Worm (Caenorhabditis elegans): ENCODE results near the gene srw-140.

DNA sequence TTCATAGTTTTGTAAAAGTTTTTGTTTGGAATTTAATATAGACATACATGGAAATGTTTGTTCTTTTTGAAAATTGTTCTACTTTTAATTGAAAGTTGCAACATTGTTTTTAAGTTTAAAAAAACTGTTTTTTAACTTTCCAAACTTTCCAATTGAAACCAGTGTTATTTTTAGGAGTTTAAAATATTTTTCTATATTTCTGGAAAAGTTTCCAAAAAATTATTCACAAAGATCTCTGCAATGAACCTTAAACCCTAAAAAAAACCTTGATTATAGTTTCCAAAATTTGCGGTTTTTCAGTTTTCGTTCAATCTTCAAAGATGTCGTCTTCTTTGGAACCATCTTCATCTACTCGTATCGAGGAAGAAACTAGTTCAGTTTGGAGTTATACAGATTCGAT is 33.1 kb upstream of the srw-140 start, which contains the start of gene F14F9.4:
- TF ChIP-seq klf-2 (GFP tag; conservative IDR thresholded peaks at IDR 0.05) = no peak
- no peak for TF ChIP-seq tab-1 (GFP tag; IDR thresholded peaks at IDR 0.05)
- no peak for TF ChIP-seq ztf-29 (GFP tag; IDR thresholded peaks at IDR 0.05)
- TF ChIP-seq med-1 (GFP tag; optimal IDR thresholded peaks at IDR 0.05; ENCODE audit: insufficient read depth) = no peak
- no peak for TF ChIP-seq ztf-23 (GFP tag; IDR thresholded peaks at IDR 0.05)
- no peak for TF ChIP-seq cog-1 (tag; optimal IDR thresholded peaks at IDR 0.05)
- TF ChIP-seq flt-1 (GFP tag; IDR thresholded peaks at IDR 0.05) = no peak

Data from whole organism, midembryonic.